Worm (Caenorhabditis elegans): Measurements from ENCODE around the gene smz-1.

smz-1 gene

ce11 chrIV:12417536-12418195 is 37.2 kb upstream of the smz-1 start, which contains the start of gene F08G5.3 (continued):
- peak in 1 of 2 experiments; percentile 80 for TF ChIP-seq daf-16 (GFP tag; optimal IDR thresholded peaks at IDR 0.05)
- peak; percentile 44 for TF ChIP-seq daf-16 (tag; optimal IDR thresholded peaks at IDR 0.05)
- TF ChIP-seq Y75B8A.6 (GFP tag; IDR thresholded peaks at IDR 0.05): 0 out of 2 replicates have a peak, but pooled peaks have one; percentile 53
- TF ChIP-seq nhr-6 (tag; optimal IDR thresholded peaks at IDR 0.05): peak; percentile 50
- no peak for TF ChIP-seq ceh-32 (tag; optimal IDR thresholded peaks at IDR 0.05; ENCODE audit: poor library complexity)
- no peak for TF ChIP-seq ZK546.5 (tag; optimal IDR thresholded peaks at IDR 0.05)
- peak; percentile 49 for TF ChIP-seq lir-3 (tag; optimal IDR thresholded peaks at IDR 0.05)
- TF ChIP-seq dmd-6 (GFP tag; IDR thresholded peaks at IDR 0.05): peak; percentile 46
- TF ChIP-seq lin-13 (GFP tag; optimal IDR thresholded peaks at IDR 0.05): no peak
- no peak for TF ChIP-seq ceh-62 (tag; optimal IDR thresholded peaks at IDR 0.05)
- 0 out of 2 replicates have a peak, but pooled peaks have one; percentile 34 for TF ChIP-seq mxl-2 (GFP tag; conservative IDR thresholded peaks at IDR 0.05)
- no peak for TF ChIP-seq aha-1 (tag)
- no peak for TF ChIP-seq dpl-1 (GFP tag; optimal IDR thresholded peaks at IDR 0.05)
- TF ChIP-seq pha-4 (GFP tag; IDR thresholded peaks at IDR 0.05): peak; percentile 91
- no peak for TF ChIP-seq pha-4 (tag; optimal IDR thresholded peaks at IDR 0.05)
- no peak for TF ChIP-seq skn-1 (tag; optimal IDR thresholded peaks at IDR 0.05)
- peak; percentile 68 for TF ChIP-seq unc-130 (GFP tag; optimal IDR thresholded peaks at IDR 0.05)
- peak; percentile 37 for TF ChIP-seq duxl-1 (tag; optimal IDR thresholded peaks at IDR 0.05; ENCODE audit: poor library complexity)
- TF ChIP-seq ama-1 (optimal IDR thresholded peaks at IDR 0.05): no peak
- TF ChIP-seq cey-2 (tag; optimal IDR thresholded peaks at IDR 0.05; ENCODE audit: borderline replicate concordance, insufficient read depth): no peak
- TF ChIP-seq madf-5 (GFP tag; IDR thresholded peaks at IDR 0.05): peak in 1 of 2 experiments; percentile 66; a peak in 1 of 4 replicates
- peak; percentile 82 for TF ChIP-seq lin-38 (GFP tag; IDR thresholded peaks at IDR 0.05)
- TF ChIP-seq mdl-1 (tag; optimal IDR thresholded peaks at IDR 0.05): no peak
- peak; percentile 95 for TF ChIP-seq lim-7 (GFP tag; IDR thresholded peaks at IDR 0.05)
- peak; percentile 49 for TF ChIP-seq mep-1 (tag; optimal IDR thresholded peaks at IDR 0.05)
- no peak for TF ChIP-seq nhr-10 (tag; optimal IDR thresholded peaks at IDR 0.05)
- peak; percentile 59 for TF ChIP-seq hlh-30 (tag; optimal IDR thresholded peaks at IDR 0.05; ENCODE audit: insufficient read depth)
- peak; percentile 68 for TF ChIP-seq ceh-20 (GFP tag; IDR thresholded peaks at IDR 0.05)
- TF ChIP-seq Y5F2A.4 (GFP tag; optimal IDR thresholded peaks at IDR 0.05): peak; percentile 25

ce11 chrIV:12419291-12419690 is 35.6 kb upstream of the smz-1 start:
- TF ChIP-seq nhr-25 (tag; optimal IDR thresholded peaks at IDR 0.05; ENCODE audit: borderline replicate concordance, insufficient read depth): no peak
- peak; percentile 14 for TF ChIP-seq mep-1 (tag; optimal IDR thresholded peaks at IDR 0.05)
- no peak for TF ChIP-seq spr-3 (GFP tag; optimal IDR thresholded peaks at IDR 0.05)
- TF ChIP-seq tra-1 (GFP tag; IDR thresholded peaks at IDR 0.05): no peak
- no peak for TF ChIP-seq nhr-10 (tag; optimal IDR thresholded peaks at IDR 0.05)
- TF ChIP-seq ceh-32 (tag; optimal IDR thresholded peaks at IDR 0.05; ENCODE audit: poor library complexity): no peak
- no peak for TF ChIP-seq dpl-1 (GFP tag; optimal IDR thresholded peaks at IDR 0.05)
- no peak for TF ChIP-seq mdl-1 (tag; optimal IDR thresholded peaks at IDR 0.05)
- no peak for TF ChIP-seq lir-3 (tag; optimal IDR thresholded peaks at IDR 0.05)
- peak; percentile 54 for TF ChIP-seq fkh-10 (GFP tag; optimal IDR thresholded peaks at IDR 0.05)

ce11 chrIV:12420455-12420854 is 34.4 kb upstream of the smz-1 start, which contains the start of gene ugt-65:
Gene ugt-65 (plus strand): TSS chrIV:12420683.
- TF ChIP-seq lin-38 (GFP tag; IDR thresholded peaks at IDR 0.05): no peak
- no peak for TF ChIP-seq snpc-4 (tag; optimal IDR thresholded peaks at IDR 0.05)
- no peak for TF ChIP-seq nhr-111 (GFP tag; optimal IDR thresholded peaks at IDR 0.05)
- no peak for TF ChIP-seq lin-29 (GFP tag; IDR thresholded peaks at IDR 0.05)
- peak in 1 of 2 experiments; percentile 17 for TF ChIP-seq lsy-2 (tag; optimal IDR thresholded peaks at IDR 0.05)
- TF ChIP-seq nhr-6 (tag; optimal IDR thresholded peaks at IDR 0.05): no peak
- no peak for TF ChIP-seq ceh-82 (tag; optimal IDR thresholded peaks at IDR 0.05)
- no peak for TF ChIP-seq ceh-62 (tag; optimal IDR thresholded peaks at IDR 0.05)
- no peak for TF ChIP-seq Y48G9A.11 (GFP tag; IDR thresholded peaks at IDR 0.05)
- no peak for TF ChIP-seq cey-2 (tag; optimal IDR thresholded peaks at IDR 0.05; ENCODE audit: borderline replicate concordance, insufficient read depth)
- no peak for TF ChIP-seq rbr-2 (tag; optimal IDR thresholded peaks at IDR 0.05)
- TF ChIP-seq ceh-32 (tag; optimal IDR thresholded peaks at IDR 0.05; ENCODE audit: poor library complexity): no peak
- TF ChIP-seq ceh-28 (tag; optimal IDR thresholded peaks at IDR 0.05): no peak
- no peak for TF ChIP-seq lin-39 (tag; optimal IDR thresholded peaks at IDR 0.05)
- no peak for TF ChIP-seq madf-9 (GFP tag; conservative IDR thresholded peaks at IDR 0.05)
- TF ChIP-seq gei-8 (GFP tag; optimal IDR thresholded peaks at IDR 0.05): no peak
- TF ChIP-seq snpc-1.2 (GFP tag; IDR thresholded peaks at IDR 0.05): no peak
- no peak for TF ChIP-seq ZK337.2 (GFP tag; IDR thresholded peaks at IDR 0.05)
- peak; percentile 72 for TF ChIP-seq nhr-28 (tag; optimal IDR thresholded peaks at IDR 0.05)
- no peak for TF ChIP-seq pha-4 (GFP tag; IDR thresholded peaks at IDR 0.05)
- TF ChIP-seq pha-4 (tag; optimal IDR thresholded peaks at IDR 0.05): no peak

Data from whole organism, L4 larva.